Worm (Caenorhabditis elegans) whole organism, young adult: ENCODE results near the gene F28H6.4.

Experiments
- B0019.2 ChIP-seq: fragments of 200-800 bp; sonication (Bioruptor generic); conservative IDR thresholded peaks from 2 replicates; pipeline ENCODE4 v1.3.6; 2022; ENCODE audit warnings: missing genetic modification reagents, missing genetic modification characterization, missing compliant biosample characterization
- B0261.1 ChIP-seq: sonication (generic microtip); optimal IDR thresholded peaks from 2 replicates; lab custom pipeline; 2016; ENCODE audit warnings: mild to moderate bottlenecking, missing genetic modification characterization, moderate library complexity, missing compliant biosample characterization
- F33H1.4 ChIP-seq: fragments of 200-800 bp; sonication (Bioruptor generic); IDR thresholded peaks from 2 replicates; pipeline ENCODE4 v1.3.6; 2022; ENCODE audit warnings: missing genetic modification reagents, missing genetic modification characterization, missing compliant biosample characterization
- F57C9.4 ChIP-seq: sonication (generic microtip); optimal IDR thresholded peaks from 2 replicates; lab custom pipeline; 2017; ENCODE audit warnings: mild to moderate bottlenecking, missing genetic modification characterization, missing compliant biosample characterization
- K11D2.4 ChIP-seq: fragments of 200-800 bp; sonication (Bioruptor generic); IDR thresholded peaks from 2 replicates; pipeline ENCODE4 v1.3.6; 2022; ENCODE audit warnings: missing genetic modification reagents, missing genetic modification characterization, missing compliant biosample characterization
- T07F8.4 ChIP-seq: sonication (generic microtip); optimal IDR thresholded peaks from 2 replicates; lab custom pipeline; 2016; ENCODE audit warnings: mild to moderate bottlenecking, missing genetic modification characterization, moderate library complexity, missing compliant biosample characterization
- Y53F4B.3 ChIP-seq: fragments of 200-800 bp; sonication (Bioruptor generic); IDR thresholded peaks from 2 replicates; pipeline ENCODE4 v1.3.6; 2022; ENCODE audit warnings: missing genetic modification reagents, missing genetic modification characterization, missing compliant biosample characterization
- Y53G8AR.9 ChIP-seq: fragments of 200-800 bp; sonication (Bioruptor generic); conservative IDR thresholded peaks from 2 replicates; pipeline ENCODE4 v1.3.6; 2022; ENCODE audit warnings: missing genetic modification reagents, missing genetic modification characterization, missing compliant biosample characterization
- Y56A3A.18 ChIP-seq: fragments of 200-800 bp; sonication (Bioruptor generic); IDR thresholded peaks from 2 replicates; pipeline ENCODE4 v1.3.6; 2022; ENCODE audit warnings: missing genetic modification reagents, missing genetic modification characterization, missing compliant biosample characterization
- Y95B8A.8 ChIP-seq: fragments of 200-800 bp; sonication (Bioruptor generic); IDR thresholded peaks from 2 replicates; pipeline ENCODE4 v1.3.6; 2022; ENCODE audit warnings: missing genetic modification reagents, missing genetic modification characterization, missing compliant biosample characterization
- aptf-3 ChIP-seq: fragments of 200-800 bp; sonication (Bioruptor generic); IDR thresholded peaks from 2 replicates; pipeline ENCODE4 v1.3.6; 2022; ENCODE audit warnings: missing genetic modification characterization, missing compliant biosample characterization
- athp-1 ChIP-seq: sonication (generic microtip); optimal IDR thresholded peaks from 2 replicates; lab custom pipeline; 2017; ENCODE audit warnings: mild to moderate bottlenecking, missing genetic modification characterization, missing compliant biosample characterization
- bed-2 ChIP-seq: fragments of 200-800 bp; sonication (Bioruptor generic); IDR thresholded peaks from 2 replicates; pipeline ENCODE4 v1.3.6; 2022; ENCODE audit warnings: missing genetic modification reagents, missing genetic modification characterization, missing compliant biosample characterization
- ceh-27 ChIP-seq: fragments of 200-800 bp; sonication (Bioruptor generic); optimal IDR thresholded peaks from 2 replicates; lab custom pipeline; 2018; ENCODE audit warnings: mild to moderate bottlenecking, missing genetic modification characterization, moderate library complexity, missing compliant biosample characterization
- ceh-40 ChIP-seq: fragments of 200-800 bp; sonication (Bioruptor generic); IDR thresholded peaks from 2 replicates; pipeline ENCODE4 v1.3.6; 2022; ENCODE audit warnings: missing genetic modification characterization, missing compliant biosample characterization
- ceh-79 ChIP-seq: sonication (generic microtip); optimal IDR thresholded peaks from 2 replicates; lab custom pipeline; 2017; ENCODE audit warnings: mild to moderate bottlenecking, missing genetic modification characterization, missing compliant biosample characterization
- ceh-91 ChIP-seq: fragments of 200-800 bp; sonication (Bioruptor generic); IDR thresholded peaks from 2 replicates; pipeline ENCODE4 v1.3.6; 2022; ENCODE audit warnings: missing genetic modification reagents, missing genetic modification characterization, missing compliant biosample characterization
- die-1 ChIP-seq: sonication (generic microtip); optimal IDR thresholded peaks from 2 replicates; lab custom pipeline; 2016; ENCODE audit warnings: missing genotype, mild to moderate bottlenecking, missing genetic modification characterization, missing compliant biosample characterization
- ets-4 ChIP-seq: fragments of 200-800 bp; sonication (Bioruptor generic); optimal IDR thresholded peaks from 2 replicates; lab custom pipeline; 2018; ENCODE audit warnings: mild to moderate bottlenecking, missing genetic modification characterization, missing compliant biosample characterization
- hlh-12 ChIP-seq: sonication (generic microtip); optimal IDR thresholded peaks from 2 replicates; lab custom pipeline; 2016; ENCODE audit warnings: missing genetic modification characterization, missing compliant biosample characterization
- hlh-26 ChIP-seq: fragments of 200-800 bp; sonication (Bioruptor generic); conservative IDR thresholded peaks from 2 replicates; pipeline ENCODE4 v1.3.6; 2022; ENCODE audit warnings: missing genetic modification reagents, missing genetic modification characterization, missing compliant biosample characterization
- hmg-20 ChIP-seq: fragments of 200-800 bp; sonication (Bioruptor generic); IDR thresholded peaks from 2 replicates; pipeline ENCODE4 v1.3.6; 2022; ENCODE audit warnings: missing genetic modification reagents, missing genetic modification characterization, missing compliant biosample characterization
- hsf-1 ChIP-seq: fragments of 200-800 bp; sonication (Bioruptor generic); IDR thresholded peaks from 2 replicates; pipeline ENCODE4 v1.3.6; 2022; ENCODE audit warnings: missing genetic modification reagents, missing genetic modification characterization, missing compliant biosample characterization
- lag-1 ChIP-seq: fragments of 200-800 bp; sonication (Bioruptor generic); IDR thresholded peaks from 2 replicates; pipeline ENCODE4 v1.3.6; 2022; ENCODE audit warnings: missing genetic modification reagents, missing genetic modification characterization, missing compliant biosample characterization
- lin-40 ChIP-seq: sonication (generic microtip); optimal IDR thresholded peaks from 2 replicates; lab custom pipeline; 2016; ENCODE audit warnings: missing genetic modification characterization, mild to moderate bottlenecking, missing compliant biosample characterization, missing genotype, missing genetic modification reagents
- lir-1 ChIP-seq: fragments of 200-800 bp; sonication (Bioruptor generic); conservative IDR thresholded peaks from 2 replicates; pipeline ENCODE4 v1.3.6; 2022; ENCODE audit warnings: missing genetic modification reagents, missing genetic modification characterization, missing compliant biosample characterization
- lsy-27 ChIP-seq: sonication (generic microtip); optimal IDR thresholded peaks from 2 replicates; lab custom pipeline; 2017; ENCODE audit warnings: missing genetic modification characterization, mild to moderate bottlenecking, missing compliant biosample characterization, antibody characterized with exemption, missing genotype, borderline replicate concordance; ENCODE audit not compliant: insufficient read depth
- madf-10 ChIP-seq: sonication (generic microtip); optimal IDR thresholded peaks from 2 replicates; lab custom pipeline; 2016; ENCODE audit warnings: mild to moderate bottlenecking, missing genetic modification characterization, missing compliant biosample characterization
- madf-3 ChIP-seq: fragments of 200-800 bp; sonication (Bioruptor generic); IDR thresholded peaks from 2 replicates; pipeline ENCODE4 v1.3.6; 2022; ENCODE audit warnings: missing genetic modification reagents, missing genetic modification characterization, missing compliant biosample characterization
- madf-6 ChIP-seq: fragments of 200-800 bp; sonication (Bioruptor generic); IDR thresholded peaks from 2 replicates; pipeline ENCODE4 v1.3.6; 2022; ENCODE audit warnings: missing genetic modification reagents, missing genetic modification characterization, missing compliant biosample characterization
- mcd-1 ChIP-seq: fragments of 200-800 bp; sonication (Bioruptor generic); IDR thresholded peaks from 2 replicates; pipeline ENCODE4 v1.3.6; 2022; ENCODE audit warnings: missing genetic modification reagents, missing genetic modification characterization, missing compliant biosample characterization
- mel-28 ChIP-seq: sonication (generic microtip); optimal IDR thresholded peaks from 2 replicates; lab custom pipeline; 2016; ENCODE audit warnings: borderline replicate concordance, mild to moderate bottlenecking, missing genetic modification characterization, missing compliant biosample characterization
- mxl-1 ChIP-seq: sonication (generic microtip); optimal IDR thresholded peaks from 2 replicates; lab custom pipeline; 2016; ENCODE audit warnings: missing genetic modification characterization, missing compliant biosample characterization
- nfyb-1 ChIP-seq: fragments of 200-800 bp; sonication (Bioruptor generic); IDR thresholded peaks from 2 replicates; pipeline ENCODE4 v1.3.6; 2022; ENCODE audit warnings: missing genetic modification reagents, missing genetic modification characterization, missing compliant biosample characterization
- pbrm-1 ChIP-seq: fragments of 200-800 bp; sonication (Bioruptor generic); IDR thresholded peaks from 2 replicates; pipeline ENCODE4 v1.3.6; 2022; ENCODE audit warnings: missing genetic modification reagents, missing genetic modification characterization, missing compliant biosample characterization
- pha-4 ChIP-seq: fragments of 150-350 bp; sonication (generic microtip); optimal IDR thresholded peaks from 2 replicates; lab custom pipeline; 2014; ENCODE audit warnings: missing biosample characterization, missing genetic modification reagents, missing genetic modification characterization
- repo-1 ChIP-seq: sonication (generic microtip); optimal IDR thresholded peaks from 2 replicates; lab custom pipeline; 2017; ENCODE audit warnings: mild to moderate bottlenecking, missing genetic modification characterization, missing compliant biosample characterization
- rpc-1 ChIP-seq, 2 experiments: fragments of 150-350 bp in 1 of 2; sonication (generic microtip) in 1 of 2; optimal IDR thresholded peaks; 2 replicates each; lab custom pipeline; 2014 to 2018; ENCODE audit warnings: missing biosample characterization in 1 of 2, missing genetic modification characterization in 1 of 2, missing genetic modification reagents in 1 of 2, missing genotype in 1 of 2
- snpc-3.4 ChIP-seq: sonication (generic microtip); optimal IDR thresholded peaks from 2 replicates; lab custom pipeline; 2017; ENCODE audit warnings: missing genetic modification characterization, mild to moderate bottlenecking, missing compliant biosample characterization, antibody characterized with exemption, moderate library complexity, missing genotype, missing genetic modification reagents
- somi-1 ChIP-seq: fragments of 200-800 bp; sonication (Bioruptor generic); optimal IDR thresholded peaks from 2 replicates; lab custom pipeline; 2018; ENCODE audit warnings: mild to moderate bottlenecking, missing genetic modification characterization, missing compliant biosample characterization
- tbp1 ChIP-seq: fragments of 200-800 bp; sonication (Bioruptor generic); optimal IDR thresholded peaks from 2 replicates; lab custom pipeline; 2018; ENCODE audit warnings: mild to moderate bottlenecking, missing genetic modification characterization, missing compliant biosample characterization
- zim-3 ChIP-seq: sonication (generic microtip); optimal IDR thresholded peaks from 2 replicates; lab custom pipeline; 2017; ENCODE audit warnings: mild to moderate bottlenecking, missing genetic modification characterization, moderate library complexity, missing compliant biosample characterization
- ztf-18 ChIP-seq: sonication (generic microtip); optimal IDR thresholded peaks from 2 replicates; lab custom pipeline; 2016; ENCODE audit warnings: missing genotype, mild to moderate bottlenecking, missing genetic modification characterization, missing compliant biosample characterization
- ztf-28 ChIP-seq: fragments of 200-800 bp; sonication (Bioruptor generic); IDR thresholded peaks from 2 replicates; pipeline ENCODE4 v1.3.6; 2022; ENCODE audit warnings: missing genetic modification reagents, missing genetic modification characterization, missing compliant biosample characterization
- ztf-6 ChIP-seq: fragments of 200-800 bp; sonication (Bioruptor generic); IDR thresholded peaks from 2 replicates; pipeline ENCODE4 v1.3.6; 2022; ENCODE audit warnings: missing genetic modification reagents, missing genetic modification characterization, missing compliant biosample characterization

The F28H6.4 gene

DNA sequence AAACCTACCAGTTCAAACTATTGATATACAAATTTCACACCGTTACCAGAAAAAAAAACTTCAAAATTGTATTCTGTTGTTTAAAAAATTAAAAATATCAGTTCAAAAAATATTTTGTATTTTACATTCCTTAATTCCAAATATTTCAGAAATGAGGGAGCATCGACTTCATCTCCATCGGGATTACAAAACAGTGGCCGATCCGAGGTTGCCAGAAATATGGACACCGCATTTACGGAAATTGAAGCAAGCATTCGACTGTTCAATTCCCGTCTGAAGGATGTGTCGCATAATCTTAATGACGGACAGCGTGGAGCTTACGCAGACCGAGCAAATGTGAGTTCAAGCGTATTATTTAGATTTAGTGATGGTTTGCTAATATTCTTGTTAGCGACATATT lies 5.0 kb downstream of the F28H6.4 start:
- TF ChIP-seq repo-1 (tag; lab: Kevin White, UChicago) (no peak), Y95B8A.8 (no peak), pha-4 (tag; lab: Kevin White, UChicago) (no peak), ceh-40 (GFP tag; lab: Robert Waterston, UW) (no peak), athp-1 (tag; lab: Kevin White, UChicago) (no peak), bed-2 (no peak), hmg-20 (GFP tag; lab: Robert Waterston, UW) (no peak), lir-1 (GFP tag; lab: Robert Waterston, UW) (no peak), zim-3 (tag; lab: Kevin White, UChicago) (no peak), ceh-79 (tag; lab: Kevin White, UChicago) (no peak), pbrm-1 (GFP tag; lab: Robert Waterston, UW) (no peak), rpc-1 (optimal IDR thresholded peaks at IDR 0.05; lab: Kevin White, UChicago) (no peak), rpc-1 (tag; optimal IDR thresholded peaks at IDR 0.05; lab: Kevin White, UChicago) (no peak)
- TF ChIP-seq, all 124 proteins: peak for 0

DNA sequence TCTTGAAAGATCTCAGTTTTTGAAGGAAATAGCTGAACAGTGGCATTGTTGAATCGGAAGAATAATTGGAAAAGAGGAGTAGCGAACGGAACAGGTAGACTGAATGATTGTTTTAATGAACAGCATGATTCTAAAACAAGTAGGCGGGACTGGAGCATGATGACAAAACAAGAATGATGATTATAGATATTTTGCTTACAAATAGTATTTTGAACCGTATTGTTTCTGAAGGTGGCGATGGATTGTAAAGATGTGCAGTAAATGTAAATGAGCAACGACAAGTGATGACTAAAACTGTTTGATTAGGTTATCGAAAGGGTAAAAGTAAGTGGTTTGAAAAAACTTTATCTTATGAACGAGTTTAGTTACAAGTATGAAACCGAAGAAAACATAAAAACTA lies 6.6 kb downstream of the F28H6.4 start, which contains the start of gene F28H6.8:
Gene F28H6.8, minus strand, starts transcription at position 101 of the 400 bp plus-strand sequence.
- TF ChIP-seq repo-1 (tag; lab: Kevin White, UChicago) (no peak), B0261.1 (tag; lab: Kevin White, UChicago) (no peak), ztf-6 (GFP tag; lab: Robert Waterston, UW) (no peak), hsf-1 (GFP tag; lab: Robert Waterston, UW) (no peak), ets-4 (GFP tag; lab: Kevin White, UChicago) (no peak), mcd-1 (no peak), madf-6 (GFP tag; lab: Robert Waterston, UW) (no peak), aptf-3 (GFP tag; lab: Robert Waterston, UW) (no peak), Y53F4B.3 (GFP tag; lab: Robert Waterston, UW) (no peak)

DNA sequence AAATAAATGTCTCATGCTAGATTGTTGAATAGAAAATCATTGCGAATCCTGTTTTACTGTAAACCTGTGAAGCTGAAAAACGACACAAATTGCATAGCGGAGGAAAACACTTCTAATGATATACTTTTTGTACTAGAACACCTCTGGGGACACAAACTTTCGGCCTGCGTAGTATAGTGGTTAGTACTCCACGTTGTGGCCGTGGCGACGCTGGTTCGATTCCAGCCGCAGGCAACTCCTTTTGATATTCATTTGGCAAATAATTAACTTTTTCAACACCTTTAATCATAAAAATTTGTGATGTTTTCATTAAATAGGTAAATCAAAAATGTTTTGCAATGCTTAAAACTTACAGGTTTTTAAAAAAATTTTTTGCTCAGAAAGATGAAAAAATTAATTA lies 7.2 kb downstream of the F28H6.4 start:
- TF ChIP-seq F33H1.4 (no peak), mxl-1 (no peak), Y53G8AR.9 (GFP tag; lab: Robert Waterston, UW) (no peak), hlh-26 (GFP tag; lab: Robert Waterston, UW) (no peak), K11D2.4 (GFP tag; lab: Robert Waterston, UW) (no peak), nfyb-1 (GFP tag; lab: Robert Waterston, UW) (peak; percentile 75; the same call in 1 of the 2 replicates), die-1 (tag; lab: Kevin White, UChicago) (peak; percentile 24), lsy-27 (tag; lab: Kevin White, UChicago) (no peak), ceh-91 (GFP tag; lab: Robert Waterston, UW) (no peak), snpc-3.4 (tag; lab: Kevin White, UChicago) (peak; percentile 7), hlh-12 (tag; lab: Kevin White, UChicago) (no peak), Y56A3A.18 (GFP tag; lab: Robert Waterston, UW) (0 out of 2 replicates have a peak, but pooled peaks have one; percentile 64), somi-1 (GFP tag; lab: Kevin White, UChicago) (no peak), mel-28 (tag; lab: Kevin White, UChicago) (no peak), ztf-18 (tag; lab: Kevin White, UChicago) (no peak), F57C9.4 (tag; lab: Kevin White, UChicago) (no peak), tbp1 (GFP tag; lab: Kevin White, UChicago) (peak; percentile 92), B0019.2 (GFP tag; lab: Robert Waterston, UW) (no peak), madf-3 (no peak), lin-40 (tag; lab: Kevin White, UChicago) (no peak), Y95B8A.8 (no peak), lag-1 (GFP tag; lab: Robert Waterston, UW) (no peak), ceh-27 (GFP tag; lab: Kevin White, UChicago) (no peak), rpc-1 (optimal IDR thresholded peaks at IDR 0.05; lab: Kevin White, UChicago) (peak; percentile 81), rpc-1 (tag; optimal IDR thresholded peaks at IDR 0.05; lab: Kevin White, UChicago) (peak; percentile 76), ztf-28 (GFP tag; lab: Robert Waterston, UW) (0 out of 2 replicates have a peak, but pooled peaks have one; percentile 44), madf-10 (tag; lab: Kevin White, UChicago) (no peak), T07F8.4 (tag; lab: Kevin White, UChicago) (no peak), zim-3 (tag; lab: Kevin White, UChicago) (no peak), ceh-79 (tag; lab: Kevin White, UChicago) (no peak)
